Worm (Caenorhabditis elegans): ENCODE measurements around the gene T10G3.2.

- TF ChIP-seq fkh-10 (GFP tag; optimal IDR thresholded peaks at IDR 0.05) (no peak), unc-62 (GFP tag; optimal IDR thresholded peaks at IDR 0.05) (no peak), fos-1 (tag; optimal IDR thresholded peaks at IDR 0.05) (no peak), aly-2 (tag; optimal IDR thresholded peaks at IDR 0.05) (no peak), ces-1 (GFP tag; optimal IDR thresholded peaks at IDR 0.05) (no peak), lin-15B (tag; optimal IDR thresholded peaks at IDR 0.05) (no peak), elt-2 (tag; optimal IDR thresholded peaks at IDR 0.05) (no peak), pag-3 (tag; optimal IDR thresholded peaks at IDR 0.05; ENCODE audit: borderline replicate concordance, insufficient read depth) (no peak)
These were observed 19.6 kb upstream of the T10G3.2 start for ce11 chrV:13499227-13499626.

Measured in whole organism, L1 larva.